Fruit fly (Drosophila melanogaster): ENCODE results near the gene zormin.

The zormin gene

DNA sequence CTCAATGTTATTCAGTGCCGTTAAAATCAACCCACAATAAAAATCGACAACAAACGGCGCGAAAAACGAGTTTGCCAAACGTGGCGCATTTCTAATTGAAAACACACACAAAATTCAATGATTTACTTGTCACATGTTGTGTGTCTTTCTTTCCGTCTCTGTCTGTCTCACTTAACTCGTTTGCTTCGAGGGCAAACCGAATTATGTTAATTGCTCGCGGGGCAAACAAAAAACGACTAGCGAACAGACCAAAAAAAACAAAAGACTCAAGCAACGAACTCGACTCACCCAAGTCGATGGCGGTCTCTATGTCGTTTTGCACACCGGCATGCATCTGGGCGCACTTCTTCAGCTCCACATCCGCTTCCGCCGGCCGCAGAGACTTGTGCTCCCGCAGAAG, 8.3 kb upstream of the zormin start:
- TF ChIP-seq Meics (GFP tag; optimal IDR thresholded peaks at IDR 0.05) (no peak), CG3995 (GFP tag; optimal IDR thresholded peaks at IDR 0.05) (no peak), CG2202 (tag; optimal IDR thresholded peaks at IDR 0.05) (no peak), cwo (GFP tag; optimal IDR thresholded peaks at IDR 0.05) (no peak), CG18619 (GFP tag; optimal IDR thresholded peaks at IDR 0.05) (no peak), E2f2 (GFP tag; IDR thresholded peaks at IDR 0.05) (0 out of 2 replicates have a peak, but pooled peaks have one; percentile 9), jing (GFP tag; optimal IDR thresholded peaks at IDR 0.05) (no peak), CG10959 (GFP tag; IDR thresholded peaks at IDR 0.05) (no peak), pfk (GFP tag; optimal IDR thresholded peaks at IDR 0.05) (no peak), sd (tag; optimal IDR thresholded peaks at IDR 0.05) (peak; percentile 35), vvl (GFP tag; IDR thresholded peaks at IDR 0.05) (peak; percentile 79), eve (GFP tag; optimal IDR thresholded peaks at IDR 0.05) (no peak), CG8478 (optimal IDR thresholded peaks at IDR 0.05) (no peak), zfh2 (GFP tag; optimal IDR thresholded peaks at IDR 0.05) (no peak), ftz-f1 (GFP tag; optimal IDR thresholded peaks at IDR 0.05) (peak; percentile 32), chm (GFP tag; IDR thresholded peaks at IDR 0.05) (no peak), pum (GFP tag; optimal IDR thresholded peaks at IDR 0.05) (no peak), caup (GFP tag; optimal IDR thresholded peaks at IDR 0.05; ENCODE audit: severe bottlenecking) (no peak), CG4282 (GFP tag; optimal IDR thresholded peaks at IDR 0.05) (no peak), CG11247 (GFP tag; IDR thresholded peaks at IDR 0.05) (0 out of 2 replicates have a peak, but pooled peaks have one; percentile 57), CG5180 (GFP tag; optimal IDR thresholded peaks at IDR 0.05) (peak; percentile 85), gcm (GFP tag; optimal IDR thresholded peaks at IDR 0.05) (no peak), CG16863 (GFP tag; optimal IDR thresholded peaks at IDR 0.05) (no peak), CTCF (GFP tag; optimal IDR thresholded peaks at IDR 0.05) (no peak), Eip74EF (GFP tag; optimal IDR thresholded peaks at IDR 0.05) (peak in 1 of 2 experiments; percentile 48), CG7963 (GFP tag; IDR thresholded peaks at IDR 0.05; ENCODE audit: partially characterized antibody) (no peak), Mrtf (GFP tag; IDR thresholded peaks at IDR 0.05) (no peak), CG6813 (GFP tag; optimal IDR thresholded peaks at IDR 0.05) (no peak), chif (GFP tag; optimal IDR thresholded peaks at IDR 0.05) (no peak), abd-A (tag; optimal IDR thresholded peaks at IDR 0.05) (peak; percentile 37), lmd (GFP tag; IDR thresholded peaks at IDR 0.05) (no peak), zen2 (GFP tag; IDR thresholded peaks at IDR 0.05; ENCODE audit: partially characterized antibody) (no peak), Neu2 (GFP tag; optimal IDR thresholded peaks at IDR 0.05; ENCODE audit: borderline replicate concordance) (no peak), Dip3 (GFP tag; optimal IDR thresholded peaks at IDR 0.05) (no peak), hkb (optimal IDR thresholded peaks at IDR 0.05) (no peak), hkb (GFP tag; IDR thresholded peaks at IDR 0.05) (no peak), CG15269 (tag; optimal IDR thresholded peaks at IDR 0.05) (peak; percentile 11), toy (GFP tag; IDR thresholded peaks at IDR 0.05) (no peak), CG1647 (GFP tag; optimal IDR thresholded peaks at IDR 0.05) (no peak), CG12391 (tag; optimal IDR thresholded peaks at IDR 0.05) (no peak), Camta (GFP tag; optimal IDR thresholded peaks at IDR 0.05) (no peak), trem (tag; optimal IDR thresholded peaks at IDR 0.05) (no peak), CG13775 (GFP tag; optimal IDR thresholded peaks at IDR 0.05) (no peak), chinmo (GFP tag; IDR thresholded peaks at IDR 0.05; ENCODE audit: partially characterized antibody) (peak; percentile 87; the same call in 3 of the 4 replicates), row (GFP tag; IDR thresholded peaks at IDR 0.05) (no peak), fd64A (GFP tag; optimal IDR thresholded peaks at IDR 0.05) (no peak), Ptx1 (GFP tag; IDR thresholded peaks at IDR 0.05) (no peak), Sin3A (optimal IDR thresholded peaks at IDR 0.05) (no peak), yki (optimal IDR thresholded peaks at IDR 0.05) (no peak), CG17912 (GFP tag; optimal IDR thresholded peaks at IDR 0.05) (no peak), org-1 (GFP tag; optimal IDR thresholded peaks at IDR 0.05) (no peak), CG2889 (GFP tag; IDR thresholded peaks at IDR 0.05) (no peak)

All from whole organism, embryonic.